Fruit fly (Drosophila melanogaster): ENCODE results near the gene Ulp1.

Ulp1 gene

dm6 chrX:19225304-19225640 is 17.3 kb upstream of the Ulp1 start:
- TF ChIP-seq Dll (optimal IDR thresholded peaks at IDR 0.05), result no peak
- TF ChIP-seq EcR (GFP tag; optimal IDR thresholded peaks at IDR 0.05), result no peak
- TF ChIP-seq psq (optimal IDR thresholded peaks at IDR 0.05), result no peak
- TF ChIP-seq pan (optimal IDR thresholded peaks at IDR 0.05), result no peak
- TF ChIP-seq usp (GFP tag; optimal IDR thresholded peaks at IDR 0.05), result no peak

dm6 chrX:19224580-19225303 is 16.8 kb upstream of the Ulp1 start:
- TF ChIP-seq pan (optimal IDR thresholded peaks at IDR 0.05) (no peak), EcR (GFP tag; optimal IDR thresholded peaks at IDR 0.05) (no peak), psq (optimal IDR thresholded peaks at IDR 0.05) (no peak), usp (GFP tag; optimal IDR thresholded peaks at IDR 0.05) (no peak), CG8478 (optimal IDR thresholded peaks at IDR 0.05) (no peak), Dll (optimal IDR thresholded peaks at IDR 0.05) (no peak)

- no peak for TF ChIP-seq EcR (GFP tag; optimal IDR thresholded peaks at IDR 0.05)
- no peak for TF ChIP-seq psq (optimal IDR thresholded peaks at IDR 0.05)
- no peak for TF ChIP-seq usp (GFP tag; optimal IDR thresholded peaks at IDR 0.05)
Observed at dm6 chrX:19220963-19221572, 13.1 kb upstream of the Ulp1 start.

DNA sequence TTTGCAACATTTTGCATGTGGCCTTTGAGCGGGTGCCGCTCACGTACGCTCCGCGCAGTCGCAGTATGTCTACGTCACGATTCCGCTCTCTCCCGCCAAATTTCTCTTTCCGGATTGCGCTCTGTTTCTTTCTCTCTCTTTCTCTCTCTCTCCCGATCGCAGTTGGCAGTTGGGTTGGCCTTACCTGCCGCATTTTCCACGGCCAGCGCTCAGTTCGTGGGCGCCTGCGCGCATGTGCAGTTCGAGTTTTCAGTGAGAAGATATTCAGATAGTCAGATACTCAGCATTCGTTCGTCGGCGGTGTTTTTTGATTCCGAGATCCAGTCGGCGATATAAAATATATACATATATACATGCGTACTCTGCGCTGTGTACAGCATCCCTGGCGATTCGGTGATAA is 12.4 kb upstream of the Ulp1 start, which contains the start of gene CG7884:
TSS of gene CG7884 (plus strand) at position 208 of the 400 bp plus-strand sequence.
- TF ChIP-seq Dll (optimal IDR thresholded peaks at IDR 0.05) (peak; percentile 76), psq (optimal IDR thresholded peaks at IDR 0.05) (no peak)

- TF ChIP-seq Dll (optimal IDR thresholded peaks at IDR 0.05), result no peak
- TF ChIP-seq usp (GFP tag; optimal IDR thresholded peaks at IDR 0.05), result no peak
- TF ChIP-seq EcR (GFP tag; optimal IDR thresholded peaks at IDR 0.05), result no peak
- TF ChIP-seq CG8478 (optimal IDR thresholded peaks at IDR 0.05), result no peak
- no peak for TF ChIP-seq pan (optimal IDR thresholded peaks at IDR 0.05)
- no peak for TF ChIP-seq psq (optimal IDR thresholded peaks at IDR 0.05)
Observed at dm6 chrX:19216671-19217070, 8.7 kb upstream of the Ulp1 start.

DNA sequence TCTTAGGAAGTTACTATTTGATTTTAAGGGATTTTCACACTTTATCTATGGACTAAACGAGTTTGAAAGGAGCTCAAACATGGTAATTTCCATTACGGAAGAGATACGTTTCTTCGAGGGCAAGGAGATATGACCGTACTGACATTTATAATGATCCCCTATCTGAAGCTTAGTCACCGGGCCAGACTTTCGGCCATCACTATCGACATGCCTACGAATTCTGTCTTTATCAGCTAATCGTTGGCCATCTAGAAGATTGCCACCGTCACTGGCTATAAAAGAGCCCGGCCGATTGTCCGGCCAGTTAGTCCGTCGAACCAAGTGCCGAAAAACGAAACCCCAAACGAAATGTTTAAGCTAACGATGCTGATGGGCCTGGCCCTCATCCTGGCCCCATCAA is 7.2 kb upstream of the Ulp1 start, which contains the start of gene Muc18B:
TSS of gene Muc18B (plus strand) at position 301 of the 400 bp plus-strand sequence.
- TF ChIP-seq psq (optimal IDR thresholded peaks at IDR 0.05) (no peak), pan (optimal IDR thresholded peaks at IDR 0.05) (no peak)

- TF ChIP-seq EcR (GFP tag; optimal IDR thresholded peaks at IDR 0.05), result no peak
- no peak for TF ChIP-seq psq (optimal IDR thresholded peaks at IDR 0.05)
- no peak for TF ChIP-seq CG8478 (optimal IDR thresholded peaks at IDR 0.05)
Observed at dm6 chrX:19212954-19213353, 5.0 kb upstream of the Ulp1 start, which contains the start of gene Mur18B. Gene Mur18B (plus strand): TSS chrX:19213254.

- TF ChIP-seq EcR (GFP tag; optimal IDR thresholded peaks at IDR 0.05), result no peak
- TF ChIP-seq pan (optimal IDR thresholded peaks at IDR 0.05), result no peak
- no peak for TF ChIP-seq psq (optimal IDR thresholded peaks at IDR 0.05)
- TF ChIP-seq CG8478 (optimal IDR thresholded peaks at IDR 0.05), result no peak
- no peak for TF ChIP-seq Dll (optimal IDR thresholded peaks at IDR 0.05)
- TF ChIP-seq usp (GFP tag; optimal IDR thresholded peaks at IDR 0.05), result no peak
Observed at dm6 chrX:19211982-19212381, 4.0 kb upstream of the Ulp1 start, which contains the start of gene CG14195. Gene CG14195 (minus strand): TSS chrX:19212082.

- no peak for TF ChIP-seq psq (optimal IDR thresholded peaks at IDR 0.05)
- no peak for TF ChIP-seq EcR (GFP tag; optimal IDR thresholded peaks at IDR 0.05)
- TF ChIP-seq CG8478 (optimal IDR thresholded peaks at IDR 0.05), result no peak
- TF ChIP-seq usp (GFP tag; optimal IDR thresholded peaks at IDR 0.05), result no peak
- no peak for TF ChIP-seq pan (optimal IDR thresholded peaks at IDR 0.05)
- no peak for TF ChIP-seq Dll (optimal IDR thresholded peaks at IDR 0.05)
Observed at dm6 chrX:19201630-19202029, 6.4 kb downstream of the Ulp1 start, which contains the start of gene CG7990. Gene CG7990 (minus strand): TSS chrX:19201979.

- TF ChIP-seq CG8478 (optimal IDR thresholded peaks at IDR 0.05) (no peak), psq (optimal IDR thresholded peaks at IDR 0.05) (no peak), pan (optimal IDR thresholded peaks at IDR 0.05) (no peak), EcR (GFP tag; optimal IDR thresholded peaks at IDR 0.05) (no peak), usp (GFP tag; optimal IDR thresholded peaks at IDR 0.05) (no peak), Dll (optimal IDR thresholded peaks at IDR 0.05) (no peak)
Observed at dm6 chrX:19193336-19193735, 14.7 kb downstream of the Ulp1 start, which contains the start of the genes CG7914 and CG14194. Gene CG7914 (minus strand): TSS chrX:19193448. Gene CG14194 (plus strand): TSS chrX:19193555.

dm6 chrX:19191597-19191996 is 16.4 kb downstream of the Ulp1 start:
- TF ChIP-seq usp (GFP tag; optimal IDR thresholded peaks at IDR 0.05) (no peak), EcR (GFP tag; optimal IDR thresholded peaks at IDR 0.05) (no peak), Dll (optimal IDR thresholded peaks at IDR 0.05) (no peak), psq (optimal IDR thresholded peaks at IDR 0.05) (no peak), pan (optimal IDR thresholded peaks at IDR 0.05) (no peak), CG8478 (optimal IDR thresholded peaks at IDR 0.05) (no peak)

dm6 chrX:19191050-19191449 is 16.9 kb downstream of the Ulp1 start:
- no peak for TF ChIP-seq usp (GFP tag; optimal IDR thresholded peaks at IDR 0.05)
- no peak for TF ChIP-seq psq (optimal IDR thresholded peaks at IDR 0.05)
- no peak for TF ChIP-seq CG8478 (optimal IDR thresholded peaks at IDR 0.05)
- TF ChIP-seq EcR (GFP tag; optimal IDR thresholded peaks at IDR 0.05), result no peak
- TF ChIP-seq pan (optimal IDR thresholded peaks at IDR 0.05), result no peak
- TF ChIP-seq Dll (optimal IDR thresholded peaks at IDR 0.05), result no peak

DNA sequence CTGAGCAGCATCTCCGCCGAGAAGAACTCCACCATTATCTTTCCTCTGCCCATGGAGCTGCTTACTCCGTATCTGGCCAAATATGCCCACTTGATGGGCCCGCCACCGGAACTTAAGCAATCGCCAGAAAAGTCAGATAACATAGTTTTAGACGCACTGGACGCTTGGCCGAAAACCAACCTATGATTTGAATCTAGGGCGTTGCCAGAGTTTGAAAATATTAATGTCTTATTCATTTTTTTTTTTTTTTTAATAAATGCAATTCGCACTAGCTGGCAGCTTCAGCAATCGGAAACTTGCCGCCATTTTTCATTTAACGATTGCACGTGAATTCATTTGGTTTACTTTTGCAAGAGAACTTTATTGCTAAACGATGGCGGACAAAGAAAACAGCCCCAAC is 18.1 kb downstream of the Ulp1 start, which contains the start of gene HP1D3csd:
TSS of gene HP1D3csd (plus strand) at position 312 of the 400 bp plus-strand sequence.
- TF ChIP-seq usp (GFP tag; optimal IDR thresholded peaks at IDR 0.05) (no peak), CG8478 (optimal IDR thresholded peaks at IDR 0.05) (no peak), EcR (GFP tag; optimal IDR thresholded peaks at IDR 0.05) (no peak)
